Fruit fly (Drosophila melanogaster): ENCODE results near the gene Cpr72Ec.

The Cpr72Ec gene

DNA sequence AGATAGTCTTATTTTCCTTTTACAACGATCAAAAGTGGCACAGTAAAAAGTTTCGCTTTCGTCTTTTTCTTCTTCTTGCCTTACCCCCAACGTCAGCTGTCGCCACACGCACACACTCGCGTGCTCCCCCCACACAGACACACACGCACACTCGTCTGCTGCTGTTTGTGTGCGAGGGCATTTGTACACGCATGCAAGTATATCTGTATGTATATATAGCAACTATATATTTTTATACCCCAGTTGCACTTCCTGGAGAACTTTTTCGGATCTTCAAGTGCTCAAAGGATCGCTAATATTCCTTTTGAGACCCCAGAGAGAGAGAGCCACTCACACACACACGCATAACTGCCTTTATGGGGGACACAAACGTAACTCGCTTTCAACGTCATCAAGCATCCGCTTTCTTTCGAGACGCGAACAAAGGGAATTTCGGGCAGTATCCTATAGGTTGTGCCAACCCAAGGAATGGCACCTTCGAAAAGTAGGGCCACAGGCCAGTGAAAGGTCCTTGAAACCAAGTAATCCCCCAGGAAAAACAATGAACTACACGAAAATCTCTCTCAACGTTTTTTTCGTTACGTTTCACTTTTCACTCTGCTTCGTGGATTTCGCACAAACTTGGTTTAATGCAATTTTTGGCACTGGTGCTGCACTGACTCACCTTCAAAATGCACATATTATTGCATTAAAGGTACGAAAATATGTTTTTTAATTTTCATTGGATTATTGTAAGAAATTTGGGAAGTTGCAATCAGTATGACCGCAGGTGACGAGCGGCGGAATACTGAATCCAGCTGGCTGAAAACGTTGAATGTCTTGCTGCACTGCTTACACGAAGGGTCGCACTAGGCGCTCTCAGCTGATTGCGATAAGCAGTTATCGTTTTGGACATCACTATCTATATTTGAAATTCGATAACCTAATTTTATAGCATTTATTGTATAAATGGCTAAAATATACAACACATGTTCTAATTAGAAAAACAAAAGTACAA lies 10.9 kb upstream of the Cpr72Ec start, which contains the start of gene roq (continued):
- TF ChIP-seq corto (GFP tag; optimal IDR thresholded peaks at IDR 0.05): peak; percentile 15
- TF ChIP-seq lola (GFP tag; optimal IDR thresholded peaks at IDR 0.05): peak in 1 of 3 experiments; percentile 88
- peak; percentile 93 for TF ChIP-seq CG17385 (GFP tag; optimal IDR thresholded peaks at IDR 0.05)
- no peak for TF ChIP-seq CG32772 (GFP tag; IDR thresholded peaks at IDR 0.05)
- no peak for TF ChIP-seq HHEX (GFP tag; optimal IDR thresholded peaks at IDR 0.05)
- TF ChIP-seq Ets97D (GFP tag; optimal IDR thresholded peaks at IDR 0.05): peak; percentile 70
- TF ChIP-seq Atf3 (GFP tag; optimal IDR thresholded peaks at IDR 0.05): no peak
- TF ChIP-seq E2f2 (GFP tag; IDR thresholded peaks at IDR 0.05): peak; percentile 89
- TF ChIP-seq CG14860 (GFP tag; IDR thresholded peaks at IDR 0.05; ENCODE audit: partially characterized antibody): peak; percentile 51; the same call in 2 of the 3 replicates
- no peak for TF ChIP-seq so (GFP tag; IDR thresholded peaks at IDR 0.05)
- peak; percentile 8 for TF ChIP-seq CG15601 (tag; optimal IDR thresholded peaks at IDR 0.05)
- TF ChIP-seq Trl (optimal IDR thresholded peaks at IDR 0.05): peak; percentile 23 to 46
- TF ChIP-seq Trl (GFP tag; optimal IDR thresholded peaks at IDR 0.05): no peak
- no peak for TF ChIP-seq ttk (GFP tag; IDR thresholded peaks at IDR 0.05)
- no peak for TF ChIP-seq D19B (GFP tag; optimal IDR thresholded peaks at IDR 0.05)
- peak; percentile 3 for TF ChIP-seq CG30020 (tag; optimal IDR thresholded peaks at IDR 0.05)
- TF ChIP-seq vvl (GFP tag; IDR thresholded peaks at IDR 0.05): peak; percentile 45
- peak; percentile 4 for TF ChIP-seq twi (tag; optimal IDR thresholded peaks at IDR 0.05)
- peak; percentile 24 for TF ChIP-seq CG18011 (GFP tag; optimal IDR thresholded peaks at IDR 0.05)
- no peak for TF ChIP-seq CG12071 (GFP tag; optimal IDR thresholded peaks at IDR 0.05)
- TF ChIP-seq nmo (GFP tag; optimal IDR thresholded peaks at IDR 0.05): peak; percentile 57
- peak; percentile 98 for TF ChIP-seq cg (GFP tag; optimal IDR thresholded peaks at IDR 0.05)
- peak; percentile 65; the same call in 2 of the 3 replicates for TF ChIP-seq Opbp (GFP tag; IDR thresholded peaks at IDR 0.05; ENCODE audit: partially characterized antibody)
- peak; percentile 42; the same call in 2 of the 3 replicates for TF ChIP-seq CG16813 (GFP tag; IDR thresholded peaks at IDR 0.05; ENCODE audit: partially characterized antibody)
- no peak for TF ChIP-seq CG16815 (GFP tag; optimal IDR thresholded peaks at IDR 0.05)
- peak; percentile 46 for TF ChIP-seq tna (GFP tag; IDR thresholded peaks at IDR 0.05; ENCODE audit: partially characterized antibody)
- TF ChIP-seq zf30C (GFP tag; optimal IDR thresholded peaks at IDR 0.05): no peak
- peak; percentile 72; the same call in 3 of the 4 replicates for TF ChIP-seq chinmo (GFP tag; IDR thresholded peaks at IDR 0.05; ENCODE audit: partially characterized antibody)
- TF ChIP-seq h (optimal IDR thresholded peaks at IDR 0.05): no peak
- no peak for TF ChIP-seq CG11723 (GFP tag; optimal IDR thresholded peaks at IDR 0.05)
- peak; percentile 52 for TF ChIP-seq phol (tag; optimal IDR thresholded peaks at IDR 0.05)
- peak; percentile 62; the same call in 1 of the 2 replicates for TF ChIP-seq CG42726 (GFP tag; IDR thresholded peaks at IDR 0.05; ENCODE audit: partially characterized antibody)
- peak; percentile 78 for TF ChIP-seq Myb (GFP tag; optimal IDR thresholded peaks at IDR 0.05)
- no peak for TF ChIP-seq CG2678 (tag; optimal IDR thresholded peaks at IDR 0.05)
- 0 out of 3 replicates have a peak, but pooled peaks have one; percentile 6 for TF ChIP-seq ci (GFP tag; IDR thresholded peaks at IDR 0.05)
- TF ChIP-seq maf-S (GFP tag; optimal IDR thresholded peaks at IDR 0.05): no peak
- no peak for TF ChIP-seq Tbp (GFP tag; optimal IDR thresholded peaks at IDR 0.05)
- TF ChIP-seq Adf1 (GFP tag; IDR thresholded peaks at IDR 0.05): no peak
- no peak for TF ChIP-seq nau (GFP tag; optimal IDR thresholded peaks at IDR 0.05)
- TF ChIP-seq CG11093 (GFP tag; IDR thresholded peaks at IDR 0.05): no peak
- TF ChIP-seq HLHmδ (GFP tag; optimal IDR thresholded peaks at IDR 0.05): peak; percentile 6
- TF ChIP-seq CG33557 (GFP tag; optimal IDR thresholded peaks at IDR 0.05): peak; percentile 26
- TF ChIP-seq CG2712 (tag; optimal IDR thresholded peaks at IDR 0.05): peak; percentile 41
- TF ChIP-seq B-H2 (GFP tag; optimal IDR thresholded peaks at IDR 0.05): no peak
- TF ChIP-seq Stat92E (GFP tag; optimal IDR thresholded peaks at IDR 0.05): peak in 2 of 3 experiments; percentile 28 to 82
- peak; percentile 36 for TF ChIP-seq grau (tag; optimal IDR thresholded peaks at IDR 0.05)
- TF ChIP-seq CG15514 (GFP tag; optimal IDR thresholded peaks at IDR 0.05): peak; percentile 53
